Worm (Caenorhabditis elegans): Measurements from ENCODE around the gene swip-10.

- TF ChIP-seq klf-2 (GFP tag; conservative IDR thresholded peaks at IDR 0.05) (no peak), med-1 (GFP tag; optimal IDR thresholded peaks at IDR 0.05; ENCODE audit: insufficient read depth) (no peak), ztf-23 (GFP tag; IDR thresholded peaks at IDR 0.05) (no peak)
Measured at ce11 chrX:2071392-2072001, 46.6 kb downstream of the swip-10 start.
